Worm (Caenorhabditis elegans) whole organism, midembryonic: Measurements from ENCODE around the gene cki-1.
A peak's percentile ranks its signal among the peaks of the same experiment; 100 is the strongest.

Experiments
- T22C8.4 ChIP-seq: fragments of 200-800 bp; sonication (Bioruptor generic); IDR thresholded peaks from 2 replicates; pipeline ENCODE4 v1.3.6; 2022; ENCODE audit warnings: missing genetic modification characterization, missing compliant biosample characterization
- cog-1 ChIP-seq: sonication (generic microtip); optimal IDR thresholded peaks from 2 replicates; lab custom pipeline; 2016; ENCODE audit warnings: missing genetic modification characterization, missing compliant biosample characterization
- flt-1 ChIP-seq: fragments of 200-800 bp; sonication (Bioruptor generic); IDR thresholded peaks from 2 replicates; pipeline ENCODE4 v1.3.6; 2022; ENCODE audit warnings: missing genetic modification characterization, missing compliant biosample characterization
- klf-2 ChIP-seq: fragments of 200-800 bp; sonication (Bioruptor generic); conservative IDR thresholded peaks from 2 replicates; pipeline ENCODE4 v1.3.6; 2022; ENCODE audit warnings: missing genetic modification reagents, missing genetic modification characterization, missing compliant biosample characterization
- med-1 ChIP-seq: sonication (generic microtip); optimal IDR thresholded peaks from 2 replicates; lab custom pipeline; 2017; ENCODE audit warnings: missing genetic modification characterization, mild to moderate bottlenecking, missing compliant biosample characterization, antibody characterized with exemption, missing genetic modification reagents; ENCODE audit not compliant: insufficient read depth
- ref-1 ChIP-seq: fragments of 200-800 bp; sonication (Bioruptor generic); conservative IDR thresholded peaks from 2 replicates; pipeline ENCODE4 v1.3.6; 2022; ENCODE audit warnings: missing genetic modification reagents, missing genetic modification characterization, missing compliant biosample characterization
- tab-1 ChIP-seq: fragments of 200-800 bp; sonication (Bioruptor generic); IDR thresholded peaks from 2 replicates; pipeline ENCODE4 v1.3.6; 2022; ENCODE audit warnings: missing genetic modification characterization, missing compliant biosample characterization
- ztf-23 ChIP-seq: fragments of 200-800 bp; sonication (Bioruptor generic); IDR thresholded peaks from 2 replicates; pipeline ENCODE4 v1.3.6; 2022; ENCODE audit warnings: missing genetic modification reagents, missing genetic modification characterization, missing compliant biosample characterization
- ztf-29 ChIP-seq: fragments of 200-800 bp; sonication (Bioruptor generic); IDR thresholded peaks from 2 replicates; pipeline ENCODE4 v1.3.6; 2022; ENCODE audit warnings: missing genetic modification reagents, missing genetic modification characterization, missing compliant biosample characterization

cki-1 gene

ce11 chrII:7808950-7809349 lies 2.1 kb upstream of the cki-1 start:
- TF ChIP-seq klf-2 (GFP tag; lab: Robert Waterston, UW) (no peak), med-1 (GFP tag; lab: Kevin White, UChicago) (no peak), flt-1 (GFP tag; lab: Robert Waterston, UW) (no peak), T22C8.4 (GFP tag; lab: Robert Waterston, UW) (no peak), ref-1 (GFP tag; lab: Robert Waterston, UW) (no peak), tab-1 (GFP tag; lab: Robert Waterston, UW) (no peak), ztf-23 (GFP tag; lab: Robert Waterston, UW) (no peak), cog-1 (tag; lab: Kevin White, UChicago) (no peak), ztf-29 (GFP tag; lab: Robert Waterston, UW) (no peak)

- TF ChIP-seq cog-1 (tag; lab: Kevin White, UChicago) (peak; percentile 85), ref-1 (GFP tag; lab: Robert Waterston, UW) (no peak)
Observed at ce11 chrII:7809358-7809914, 1.6 kb upstream of the cki-1 start.

ce11 chrII:7810162-7810868 lies 725 bp upstream of the cki-1 start:
- no peak for TF ChIP-seq ref-1 (GFP tag; lab: Robert Waterston, UW)
- TF ChIP-seq klf-2 (GFP tag; lab: Robert Waterston, UW): no peak
- TF ChIP-seq T22C8.4 (GFP tag; lab: Robert Waterston, UW): no peak
- TF ChIP-seq ztf-29 (GFP tag; lab: Robert Waterston, UW): no peak
- no peak for TF ChIP-seq flt-1 (GFP tag; lab: Robert Waterston, UW)
- no peak for TF ChIP-seq med-1 (GFP tag; lab: Kevin White, UChicago)
- no peak for TF ChIP-seq tab-1 (GFP tag; lab: Robert Waterston, UW)
- no peak for TF ChIP-seq cog-1 (tag; lab: Kevin White, UChicago)
- no peak for TF ChIP-seq ztf-23 (GFP tag; lab: Robert Waterston, UW)

- TF ChIP-seq flt-1 (GFP tag; lab: Robert Waterston, UW) (peak; percentile 61; the same call in 1 of the 2 replicates), klf-2 (GFP tag; lab: Robert Waterston, UW) (0 out of 2 replicates have a peak, but pooled peaks have one; percentile 43), ztf-23 (GFP tag; lab: Robert Waterston, UW) (no peak), T22C8.4 (GFP tag; lab: Robert Waterston, UW) (no peak), cog-1 (tag; lab: Kevin White, UChicago) (peak; percentile 36), tab-1 (GFP tag; lab: Robert Waterston, UW) (no peak), ztf-29 (GFP tag; lab: Robert Waterston, UW) (0 out of 2 replicates have a peak, but pooled peaks have one; percentile 26), ref-1 (GFP tag; lab: Robert Waterston, UW) (no peak)
Observed at ce11 chrII:7812332-7812731, 1.3 kb downstream of the cki-1 start.

ce11 chrII:7813237-7813636 lies 2.2 kb downstream of the cki-1 start:
- TF ChIP-seq cog-1 (tag; lab: Kevin White, UChicago) (no peak), klf-2 (GFP tag; lab: Robert Waterston, UW) (no peak), T22C8.4 (GFP tag; lab: Robert Waterston, UW) (0 out of 2 replicates have a peak, but pooled peaks have one; percentile 25), tab-1 (GFP tag; lab: Robert Waterston, UW) (no peak), ref-1 (GFP tag; lab: Robert Waterston, UW) (no peak), flt-1 (GFP tag; lab: Robert Waterston, UW) (no peak)

ce11 chrII:7813645-7814044 lies 2.6 kb downstream of the cki-1 start:
- TF ChIP-seq klf-2 (GFP tag; lab: Robert Waterston, UW) (no peak), tab-1 (GFP tag; lab: Robert Waterston, UW) (no peak), T22C8.4 (GFP tag; lab: Robert Waterston, UW) (no peak), flt-1 (GFP tag; lab: Robert Waterston, UW) (no peak), cog-1 (tag; lab: Kevin White, UChicago) (no peak), med-1 (GFP tag; lab: Kevin White, UChicago) (no peak), ref-1 (GFP tag; lab: Robert Waterston, UW) (no peak), ztf-23 (GFP tag; lab: Robert Waterston, UW) (no peak), ztf-29 (GFP tag; lab: Robert Waterston, UW) (no peak)

- TF ChIP-seq cog-1 (tag; lab: Kevin White, UChicago) (peak; percentile 57), tab-1 (GFP tag; lab: Robert Waterston, UW) (0 out of 2 replicates have a peak, but pooled peaks have one; percentile 32), klf-2 (GFP tag; lab: Robert Waterston, UW) (no peak)
Observed at ce11 chrII:7814215-7814614, 3.2 kb downstream of the cki-1 start.

ce11 chrII:7814915-7815314 lies 3.9 kb downstream of the cki-1 start:
- TF ChIP-seq cog-1 (tag; lab: Kevin White, UChicago): no peak
- no peak for TF ChIP-seq ztf-23 (GFP tag; lab: Robert Waterston, UW)
- TF ChIP-seq flt-1 (GFP tag; lab: Robert Waterston, UW): no peak

- TF ChIP-seq ref-1 (GFP tag; lab: Robert Waterston, UW) (no peak), ztf-29 (GFP tag; lab: Robert Waterston, UW) (no peak), cog-1 (tag; lab: Kevin White, UChicago) (no peak), flt-1 (GFP tag; lab: Robert Waterston, UW) (no peak)
Observed at ce11 chrII:7815406-7815805, 4.4 kb downstream of the cki-1 start.
